Worm (Caenorhabditis elegans) whole organism, late embryonic: ENCODE data around the gene cth-2.

Experiments
- K09A11.1 ChIP-seq: sonication (generic microtip); optimal IDR thresholded peaks from 2 replicates; lab custom pipeline; 2017; ENCODE audit warnings: antibody characterized with exemption, mild to moderate bottlenecking, missing genetic modification characterization, missing compliant biosample characterization; ENCODE audit not compliant: insufficient read depth
- ceh-45 ChIP-seq: fragments of 200-800 bp; sonication (Bioruptor generic); IDR thresholded peaks from 2 replicates; pipeline ENCODE4 v1.3.6; 2022; ENCODE audit warnings: missing genetic modification reagents, missing genetic modification characterization, missing compliant biosample characterization
- lim-6 ChIP-seq: sonication (generic microtip); optimal IDR thresholded peaks from 2 replicates; lab custom pipeline; 2016; ENCODE audit warnings: missing genetic modification characterization, missing compliant biosample characterization
- pag-3 ChIP-seq: sonication (generic microtip); optimal IDR thresholded peaks from 2 replicates; lab custom pipeline; 2016; ENCODE audit warnings: missing compliant biosample characterization, missing genetic modification characterization, borderline replicate concordance
- rnt-1 ChIP-seq: sonication (generic microtip); optimal IDR thresholded peaks from 2 replicates; lab custom pipeline; 2016; ENCODE audit warnings: missing genetic modification characterization, missing compliant biosample characterization
- sdc-2 ChIP-seq: sonication (generic microtip); optimal IDR thresholded peaks from 2 replicates; lab custom pipeline; 2016; ENCODE audit warnings: missing genotype, missing genetic modification characterization, missing compliant biosample characterization

- no peak for TF ChIP-seq pag-3 (tag; lab: Kevin White, UChicago)
- no peak for TF ChIP-seq lim-6 (tag; lab: Kevin White, UChicago)
- TF ChIP-seq K09A11.1: no peak
- no peak for TF ChIP-seq sdc-2
- TF ChIP-seq ceh-45: no peak
- no peak for TF ChIP-seq rnt-1
Measured at ce11 chrII:7061730-7062129, 4.0 kb upstream of the cth-2 start, which contains the start of gene acs-6.
